Worm (Caenorhabditis elegans) whole organism, young adult: ENCODE measurements around the gene nhr-118.
"Not testable (repeated sequence)": the region's sequence is repeated elsewhere in the genome, so short reads cannot be mapped to it uniquely, and the experiment has no call there.

Experiments
- K11D2.4 ChIP-seq: fragments of 200-800 bp; sonication (Bioruptor generic); IDR thresholded peaks from 2 replicates; pipeline ENCODE4 v1.3.6; 2022; ENCODE audit warnings: missing genetic modification reagents, missing genetic modification characterization, missing compliant biosample characterization
- ama-1 ChIP-seq, 3 experiments: fragments of 150-350 bp in 1 of 3; sonication (generic microtip) in 2 of 3; optimal IDR thresholded peaks; 2 replicates each; lab custom pipeline; 2014 to 2018; ENCODE audit warnings: missing biosample characterization in 2 of 3, missing genetic modification characterization in 2 of 3, missing genetic modification reagents in 2 of 3
- cebp-2 ChIP-seq: fragments of 200-800 bp; sonication (Bioruptor generic); IDR thresholded peaks from 2 replicates; pipeline ENCODE4 v1.3.6; 2022; ENCODE audit warnings: missing genetic modification characterization, missing compliant biosample characterization
- fkh-3 ChIP-seq: sonication (generic microtip); optimal IDR thresholded peaks from 2 replicates; lab custom pipeline; 2016; ENCODE audit warnings: mild to moderate bottlenecking, missing genetic modification characterization, missing compliant biosample characterization
- him-1 ChIP-seq: sonication (generic microtip); optimal IDR thresholded peaks from 2 replicates; lab custom pipeline; 2016; ENCODE audit warnings: missing genotype, missing genetic modification reagents, missing genetic modification characterization, missing compliant biosample characterization
- lag-1 ChIP-seq: fragments of 200-800 bp; sonication (Bioruptor generic); IDR thresholded peaks from 2 replicates; pipeline ENCODE4 v1.3.6; 2022; ENCODE audit warnings: missing genetic modification reagents, missing genetic modification characterization, missing compliant biosample characterization
- mcd-1 ChIP-seq: fragments of 200-800 bp; sonication (Bioruptor generic); IDR thresholded peaks from 2 replicates; pipeline ENCODE4 v1.3.6; 2022; ENCODE audit warnings: missing genetic modification reagents, missing genetic modification characterization, missing compliant biosample characterization
- mes-4 ChIP-seq: sonication (generic microtip); optimal IDR thresholded peaks from 2 replicates; lab custom pipeline; 2016; ENCODE audit warnings: missing genotype, missing genetic modification characterization, missing compliant biosample characterization
- mxl-1 ChIP-seq: sonication (generic microtip); optimal IDR thresholded peaks from 2 replicates; lab custom pipeline; 2016; ENCODE audit warnings: missing genetic modification characterization, missing compliant biosample characterization

DNA sequence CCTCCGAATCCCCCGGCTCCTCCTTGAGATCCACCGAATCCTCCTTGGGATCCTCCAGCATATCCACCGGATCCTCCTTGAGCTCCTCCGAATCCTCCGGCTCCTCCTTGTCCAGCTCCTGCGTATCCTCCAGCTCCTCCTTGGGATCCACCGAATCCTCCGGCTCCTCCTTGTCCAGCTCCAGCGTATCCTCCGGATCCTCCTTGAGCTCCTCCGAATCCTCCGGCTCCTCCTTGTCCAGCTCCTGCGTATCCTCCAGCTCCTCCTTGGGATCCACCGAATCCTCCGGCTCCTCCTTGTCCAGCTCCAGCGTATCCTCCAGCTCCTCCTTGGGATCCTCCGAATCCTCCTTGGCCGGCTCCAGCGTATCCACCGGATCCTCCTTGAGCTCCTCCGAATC is 24.6 kb downstream of the nhr-118 start:
- not testable (repeated sequence) for TF ChIP-seq him-1 (tag; lab: Kevin White, UChicago); fkh-3 (tag; lab: Kevin White, UChicago); ama-1 (optimal IDR thresholded peaks at IDR 0.05; lab: Kevin White, UChicago); ama-1 (GFP tag; optimal IDR thresholded peaks at IDR 0.05; lab: Kevin White, UChicago); lag-1; cebp-2; mxl-1 (tag; lab: Kevin White, UChicago); mes-4 (tag; lab: Kevin White, UChicago); K11D2.4 (GFP tag; lab: Robert Waterston, UW); mcd-1 (GFP tag; lab: Robert Waterston, UW)
